Fruit fly (Drosophila melanogaster) whole organism, embryonic: ENCODE results near the gene Idh3g.

Experiments
- CG10462 ChIP-seq: fragments of 200-800 bp; sonication (Bioruptor generic); optimal IDR thresholded peaks from 2 replicates; lab custom pipeline; 2016; ENCODE audit warnings: missing biosample characterization, missing genetic modification characterization
- CG10979 ChIP-seq: fragments of 200-800 bp; sonication (Bioruptor generic); optimal IDR thresholded peaks from 2 replicates; lab custom pipeline; 2018; ENCODE audit warnings: missing biosample characterization, mild to moderate bottlenecking, missing genetic modification characterization, moderate library complexity
- CG11085 ChIP-seq: fragments of 200-800 bp; sonication (Bioruptor generic); IDR thresholded peaks from 2 replicates; pipeline ENCODE4 v1.3.6; 2022; ENCODE audit warnings: missing biosample characterization, missing genetic modification characterization
- CG11456 ChIP-seq: fragments of 200-800 bp; sonication (Bioruptor generic); IDR thresholded peaks from 3 replicates; pipeline ENCODE4 v1.3.6; 2022; ENCODE audit warnings: missing biosample characterization, missing genetic modification characterization
- CG11695 ChIP-seq: fragments of 200-800 bp; sonication (Bioruptor generic); IDR thresholded peaks from 3 replicates; pipeline ENCODE4 v1.3.6; 2022; ENCODE audit warnings: missing biosample characterization, missing genetic modification characterization
- CG12219 ChIP-seq: fragments of 200-800 bp; sonication (Bioruptor generic); optimal IDR thresholded peaks from 3 replicates; lab custom pipeline; 2018; ENCODE audit warnings: missing biosample characterization, mild to moderate bottlenecking, missing genetic modification characterization
- CG12236 ChIP-seq: fragments of 200-800 bp; sonication (Bioruptor generic); optimal IDR thresholded peaks from 2 replicates; lab custom pipeline; 2016; ENCODE audit warnings: missing biosample characterization, missing genetic modification characterization
- CG13624 ChIP-seq: fragments of 200-800 bp; sonication (Bioruptor generic); optimal IDR thresholded peaks from 2 replicates; lab custom pipeline; 2016; ENCODE audit warnings: missing biosample characterization, missing genetic modification characterization
- CG17186 ChIP-seq: fragments of 200-800 bp; sonication (Bioruptor generic); optimal IDR thresholded peaks from 3 replicates; lab custom pipeline; 2017; ENCODE audit warnings: missing biosample characterization, missing genetic modification reagents, missing genetic modification characterization
- CG17361 ChIP-seq: fragments of 200-800 bp; sonication (Bioruptor generic); IDR thresholded peaks from 3 replicates; pipeline ENCODE4 v1.3.6; 2022; ENCODE audit warnings: missing biosample characterization, missing genetic modification characterization
- CG17385 ChIP-seq: fragments of 200-800 bp; sonication (Bioruptor generic); optimal IDR thresholded peaks from 3 replicates; lab custom pipeline; 2018; ENCODE audit warnings: missing biosample characterization, mild to moderate bottlenecking, missing genetic modification characterization
- CG17802 ChIP-seq: fragments of 200-800 bp; sonication (Bioruptor generic); optimal IDR thresholded peaks from 2 replicates; lab custom pipeline; 2018; ENCODE audit warnings: missing biosample characterization, mild to moderate bottlenecking, missing genetic modification characterization, moderate library complexity
- CG30020 ChIP-seq: fragments of 200-800 bp; optimal IDR thresholded peaks from 2 replicates; lab custom pipeline; 2019; ENCODE audit warnings: missing biosample characterization, mild to moderate bottlenecking, missing genetic modification characterization, moderate library complexity
- CG3065 ChIP-seq: fragments of 200-800 bp; sonication (Bioruptor generic); optimal IDR thresholded peaks from 2 replicates; lab custom pipeline; 2016; ENCODE audit warnings: missing biosample characterization, missing genetic modification characterization
- CG3163 ChIP-seq: fragments of 200-800 bp; sonication (Bioruptor generic); optimal IDR thresholded peaks from 3 replicates; lab custom pipeline; 2016; ENCODE audit warnings: missing biosample characterization, missing genetic modification characterization
- CG3838 ChIP-seq: fragments of 200-800 bp; sonication (Bioruptor generic); optimal IDR thresholded peaks from 3 replicates; lab custom pipeline; 2016; ENCODE audit warnings: missing biosample characterization, missing genetic modification characterization
- CG4360 ChIP-seq: fragments of 200-800 bp; sonication (Bioruptor generic); IDR thresholded peaks from 2 replicates; pipeline ENCODE4 v1.3.6; 2022; ENCODE audit warnings: missing biosample characterization, missing genetic modification characterization
- CG43689 ChIP-seq: fragments of 200-800 bp; sonication (Bioruptor generic); IDR thresholded peaks from 2 replicates; pipeline ENCODE4 v1.3.6; 2022; ENCODE audit warnings: missing biosample characterization, missing genetic modification characterization
- CG4820 ChIP-seq: fragments of 200-800 bp; sonication (Bioruptor generic); optimal IDR thresholded peaks from 3 replicates; lab custom pipeline; 2016; ENCODE audit warnings: missing biosample characterization, missing genetic modification characterization
- CG6272 ChIP-seq: fragments of 200-800 bp; sonication (Bioruptor generic); IDR thresholded peaks from 2 replicates; pipeline ENCODE4 v1.3.6; 2022; ENCODE audit warnings: missing biosample characterization, missing genetic modification characterization
- CG6689 ChIP-seq: fragments of 200-800 bp; sonication (Bioruptor generic); IDR thresholded peaks from 2 replicates; pipeline ENCODE4 v1.3.6; 2022; ENCODE audit warnings: missing biosample characterization, missing genetic modification characterization
- CG6854 ChIP-seq: fragments of 200-800 bp; sonication (Bioruptor generic); optimal IDR thresholded peaks from 3 replicates; lab custom pipeline; 2017; ENCODE audit warnings: missing biosample characterization, mild to moderate bottlenecking, missing genetic modification characterization
- D19A ChIP-seq: fragments of 200-800 bp; optimal IDR thresholded peaks from 3 replicates; lab custom pipeline; 2019; ENCODE audit warnings: missing biosample characterization, mild to moderate bottlenecking, missing genetic modification characterization, moderate library complexity
- Deaf1 ChIP-seq: fragments of 200-800 bp; optimal IDR thresholded peaks from 3 replicates; lab custom pipeline; 2019; ENCODE audit warnings: missing biosample characterization, mild to moderate bottlenecking, missing genetic modification characterization, moderate library complexity
- E2f2 ChIP-seq: fragments of 200-800 bp; sonication (Bioruptor generic); IDR thresholded peaks from 2 replicates; pipeline ENCODE4 v1.3.6; 2022; ENCODE audit warnings: missing biosample characterization, missing genetic modification characterization
- H15 ChIP-seq: fragments of 200-800 bp; sonication (Bioruptor generic); IDR thresholded peaks from 3 replicates; pipeline ENCODE4 v1.3.6; 2022; ENCODE audit warnings: missing biosample characterization, missing genetic modification characterization
- Mes4 ChIP-seq: fragments of 200-800 bp; sonication (Bioruptor generic); optimal IDR thresholded peaks from 2 replicates; lab custom pipeline; 2016; ENCODE audit warnings: missing biosample characterization, missing genetic modification characterization
- Mrtf ChIP-seq: fragments of 200-800 bp; sonication (Bioruptor generic); IDR thresholded peaks from 3 replicates; pipeline ENCODE4 v1.3.6; 2022; ENCODE audit warnings: missing biosample characterization, missing genetic modification characterization
- Neu2 ChIP-seq: fragments of 200-800 bp; sonication (Bioruptor generic); optimal IDR thresholded peaks from 3 replicates; lab custom pipeline; 2016; ENCODE audit warnings: missing biosample characterization, missing genetic modification characterization, borderline replicate concordance
- Poxn ChIP-seq: fragments of 200-800 bp; sonication (Bioruptor generic); IDR thresholded peaks from 2 replicates; pipeline ENCODE4 v1.3.6; 2022; ENCODE audit warnings: missing biosample characterization, missing genetic modification characterization
- Six4 ChIP-seq: fragments of 200-800 bp; sonication (Bioruptor generic); optimal IDR thresholded peaks from 2 replicates; lab custom pipeline; 2016; ENCODE audit warnings: missing biosample characterization, missing genetic modification characterization
- Trl ChIP-seq, 3 experiments: fragments of >200 bp in 2 of 3; fragments of 200-800 bp in 1 of 3; sonication (Bioruptor generic) in 1 of 3; optimal IDR thresholded peaks; 2 replicates in 1 of 3; 3 replicates in 2 of 3; lab custom pipeline; 2016 to 2017; ENCODE audit warnings: missing biosample characterization in 1 of 3, missing genetic modification characterization in 1 of 3
- abd-A ChIP-seq: fragments of 200-800 bp; sonication (Bioruptor generic); optimal IDR thresholded peaks from 3 replicates; lab custom pipeline; 2019; ENCODE audit warnings: missing biosample characterization, mild to moderate bottlenecking, missing genetic modification characterization, moderate library complexity
- dpn ChIP-seq, 2 experiments: fragments of 200-800 bp; sonication (Bioruptor generic); optimal IDR thresholded peaks; 3 replicates each; lab custom pipeline; 2016; ENCODE audit warnings: missing biosample characterization in 2 of 2, missing genetic modification characterization in 2 of 2
- en ChIP-seq: fragments of 200-800 bp; sonication (Bioruptor generic); optimal IDR thresholded peaks from 2 replicates; lab custom pipeline; 2016; ENCODE audit warnings: missing biosample characterization, missing genetic modification characterization
- fd102C ChIP-seq: fragments of 200-800 bp; sonication (Bioruptor generic); optimal IDR thresholded peaks from 2 replicates; lab custom pipeline; 2018; ENCODE audit warnings: missing biosample characterization, mild to moderate bottlenecking, missing genetic modification characterization, moderate library complexity
- h ChIP-seq: fragments of >200 bp; optimal IDR thresholded peaks from 2 replicates; lab custom pipeline; 2017
- hkb ChIP-seq, 2 experiments: fragments of 200-800 bp in 1 of 2; fragments of >200 bp in 1 of 2; sonication (Bioruptor generic) in 1 of 2; IDR thresholded peaks in 1 of 2; optimal IDR thresholded peaks in 1 of 2; 2 replicates each; pipeline versions ENCODE4 v1.3.6 to Lab custom; 2017 to 2022; ENCODE audit warnings: missing biosample characterization in 1 of 2, missing genetic modification characterization in 1 of 2
- klu ChIP-seq: fragments of 200-800 bp; sonication (Bioruptor generic); IDR thresholded peaks from 2 replicates; pipeline ENCODE4 v1.3.6; 2022; ENCODE audit warnings: missing biosample characterization, missing genetic modification characterization
- kni ChIP-seq: fragments of 200-800 bp; sonication (Bioruptor generic); optimal IDR thresholded peaks from 3 replicates; lab custom pipeline; 2017; ENCODE audit warnings: mild to moderate bottlenecking, missing biosample characterization, missing genetic modification reagents, missing genetic modification characterization
- lov ChIP-seq, 2 experiments: fragments of 200-800 bp in 1 of 2; fragments of >200 bp in 1 of 2; sonication (Bioruptor generic) in 1 of 2; IDR thresholded peaks in 1 of 2; optimal IDR thresholded peaks in 1 of 2; 2 replicates in 1 of 2; 3 replicates in 1 of 2; pipeline versions ENCODE4 v1.3.6 to Lab custom; 2017 to 2022; ENCODE audit warnings: missing biosample characterization in 1 of 2, missing genetic modification characterization in 1 of 2
- onecut ChIP-seq: fragments of 200-800 bp; sonication (Bioruptor generic); IDR thresholded peaks from 2 replicates; pipeline ENCODE4 v1.3.6; 2022; ENCODE audit warnings: missing biosample characterization, missing genetic modification characterization
- prd ChIP-seq, 3 experiments: fragments of >200 bp in 2 of 3; fragments of 200-800 bp in 1 of 3; sonication (Bioruptor generic) in 1 of 3; optimal IDR thresholded peaks in 2 of 3; IDR thresholded peaks in 1 of 3; 2 replicates in 2 of 3; 3 replicates in 1 of 3; pipeline versions ENCODE4 v1.3.6 to Lab custom; 2017 to 2022; ENCODE audit warnings: missing biosample characterization in 1 of 3, missing genetic modification characterization in 1 of 3
- ro ChIP-seq: fragments of 200-800 bp; sonication (Bioruptor generic); IDR thresholded peaks from 2 replicates; pipeline ENCODE4 v1.3.6; 2022; ENCODE audit warnings: missing biosample characterization, missing genetic modification characterization
- scrt ChIP-seq: fragments of 200-800 bp; sonication (Bioruptor generic); optimal IDR thresholded peaks from 2 replicates; lab custom pipeline; 2018; ENCODE audit warnings: missing biosample characterization, mild to moderate bottlenecking, missing genetic modification characterization, moderate library complexity
- sisA ChIP-seq: fragments of 200-800 bp; sonication (Bioruptor generic); IDR thresholded peaks from 2 replicates; pipeline ENCODE4 v1.3.6; 2022; ENCODE audit warnings: missing biosample characterization, missing genetic modification characterization
- tap ChIP-seq: fragments of 200-800 bp; optimal IDR thresholded peaks from 3 replicates; lab custom pipeline; 2019; ENCODE audit warnings: missing biosample characterization, mild to moderate bottlenecking, missing genetic modification characterization, moderate library complexity
- tgo ChIP-seq: fragments of 200-800 bp; sonication (Bioruptor generic); IDR thresholded peaks from 3 replicates; pipeline ENCODE4 v1.3.6; 2022; ENCODE audit warnings: missing biosample characterization, missing genetic modification characterization
- tin ChIP-seq: fragments of 200-800 bp; sonication (Bioruptor generic); optimal IDR thresholded peaks from 3 replicates; lab custom pipeline; 2016; ENCODE audit warnings: missing biosample characterization, missing genetic modification characterization
- ttk ChIP-seq: fragments of 200-800 bp; sonication (Bioruptor generic); IDR thresholded peaks from 2 replicates; pipeline ENCODE4 v2.1.2; 2022; ENCODE audit warnings: missing biosample characterization, missing genetic modification characterization

Gene Idh3g

dm6 chr3R:25684859-25685258, 4.2 kb downstream of the Idh3g start, which contains the start of gene RpL27 (continued):
- TF ChIP-seq CG10979 (tag; lab: Kevin White, UChicago) (peak; percentile 62), klu (GFP tag; lab: Robert Waterston, UW) (no peak), tgo (GFP tag; lab: Robert Waterston, UW) (peak; percentile 54; the same call in 2 of the 3 replicates), CG17361 (GFP tag; lab: Robert Waterston, UW) (peak; percentile 81; the same call in 2 of the 3 replicates), ttk (GFP tag; lab: Robert Waterston, UW) (peak; percentile 63; the same call in 1 of the 2 replicates), CG12236 (peak; percentile 53), CG3163 (GFP tag; lab: Kevin White, UChicago) (peak; percentile 13), kni (GFP tag; lab: Kevin White, UChicago) (peak; percentile 53), CG10462 (peak; percentile 9), lov (optimal IDR thresholded peaks at IDR 0.05; lab: Kevin White, UChicago) (no peak), lov (GFP tag; IDR thresholded peaks at IDR 0.05; lab: Robert Waterston, UW) (peak; percentile 80; the same call in 2 of the 3 replicates), Neu2 (GFP tag; lab: Kevin White, UChicago) (no peak), CG17385 (GFP tag; lab: Kevin White, UChicago) (peak; percentile 88), CG4820 (GFP tag; lab: Kevin White, UChicago) (peak; percentile 54), CG6689 (no peak), Deaf1 (tag; lab: Kevin White, UChicago) (peak; percentile 48), tap (tag; lab: Kevin White, UChicago) (peak; percentile 30), Trl (optimal IDR thresholded peaks at IDR 0.05; lab: Kevin White, UChicago) (no peak), Trl (GFP tag; optimal IDR thresholded peaks at IDR 0.05; lab: Kevin White, UChicago) (peak; percentile 84), E2f2 (GFP tag; lab: Robert Waterston, UW) (peak; percentile 87), CG11456 (GFP tag; lab: Robert Waterston, UW) (peak; percentile 89), CG3065 (GFP tag; lab: Kevin White, UChicago) (peak; percentile 40), H15 (peak; percentile 85), onecut (GFP tag; lab: Robert Waterston, UW) (peak; percentile 85), scrt (GFP tag; lab: Kevin White, UChicago) (peak; percentile 84), CG11695 (GFP tag; lab: Robert Waterston, UW) (peak; percentile 51; the same call in 1 of the 3 replicates), Mrtf (GFP tag; lab: Robert Waterston, UW) (no peak; the same call in 1 of the 3 replicates), sisA (GFP tag; lab: Robert Waterston, UW) (peak; percentile 36; the same call in 1 of the 2 replicates), prd (optimal IDR thresholded peaks at IDR 0.05; lab: Kevin White, UChicago) (no peak), prd (GFP tag; IDR thresholded peaks at IDR 0.05; lab: Robert Waterston, UW) (peak; percentile 46; the same call in 2 of the 3 replicates), hkb (optimal IDR thresholded peaks at IDR 0.05; lab: Kevin White, UChicago) (no peak), hkb (GFP tag; IDR thresholded peaks at IDR 0.05; lab: Robert Waterston, UW) (peak; percentile 84), D19A (tag; lab: Kevin White, UChicago) (peak; percentile 60), CG17802 (tag; lab: Kevin White, UChicago) (peak; percentile 55), abd-A (tag; lab: Kevin White, UChicago) (no peak), CG6854 (GFP tag; lab: Kevin White, UChicago) (peak; percentile 81), CG11085 (GFP tag; lab: Robert Waterston, UW) (peak; percentile 72; the same call in 1 of the 2 replicates), CG30020 (peak; percentile 52), dpn (GFP tag; optimal IDR thresholded peaks at IDR 0.05; lab: Kevin White, UChicago) (peak; percentile 45 to 83), ro (GFP tag; lab: Robert Waterston, UW) (no peak), CG4360 (0 out of 2 replicates have a peak, but pooled peaks have one; percentile 23), h (lab: Kevin White, UChicago) (no peak), CG13624 (GFP tag; lab: Kevin White, UChicago) (peak; percentile 90), CG43689 (GFP tag; lab: Robert Waterston, UW) (no peak), CG6272 (peak; percentile 30), Mes4 (GFP tag; lab: Kevin White, UChicago) (peak; percentile 92), Six4 (GFP tag; lab: Kevin White, UChicago) (peak; percentile 59), Poxn (GFP tag; lab: Robert Waterston, UW) (no peak), en (peak; percentile 70), tin (peak; percentile 33), fd102C (GFP tag; lab: Kevin White, UChicago) (peak; percentile 65), CG3838 (GFP tag; lab: Kevin White, UChicago) (no peak), CG12219 (GFP tag; lab: Kevin White, UChicago) (peak; percentile 64), CG17186 (GFP tag; lab: Kevin White, UChicago) (peak; percentile 34)
